Fruit fly (Drosophila melanogaster) whole organism, embryonic: Measurements from ENCODE around the gene CG2003.

Experiments used
- B-H2 ChIP-seq: fragments of 200-800 bp; sonication (Bioruptor generic); optimal IDR thresholded peaks from 2 replicates; lab custom pipeline; 2018; ENCODE audit warnings: missing biosample characterization, mild to moderate bottlenecking, missing genetic modification characterization
- CG10431 ChIP-seq: fragments of 200-800 bp; sonication (Bioruptor generic); optimal IDR thresholded peaks from 3 replicates; lab custom pipeline; 2018; ENCODE audit warnings: missing biosample characterization, mild to moderate bottlenecking, missing genetic modification characterization
- CG10543 ChIP-seq: fragments of 200-800 bp; sonication (Bioruptor generic); optimal IDR thresholded peaks from 3 replicates; lab custom pipeline; 2017; ENCODE audit warnings: missing biosample characterization, mild to moderate bottlenecking, missing genetic modification characterization, moderate library complexity
- CG11560 ChIP-seq: fragments of 200-800 bp; sonication (Bioruptor generic); IDR thresholded peaks from 3 replicates; pipeline ENCODE4 v1.3.6; 2022; ENCODE audit warnings: missing biosample characterization, missing genetic modification characterization
- CG12219 ChIP-seq: fragments of 200-800 bp; sonication (Bioruptor generic); optimal IDR thresholded peaks from 3 replicates; lab custom pipeline; 2018; ENCODE audit warnings: missing biosample characterization, mild to moderate bottlenecking, missing genetic modification characterization
- CG12769 ChIP-seq: fragments of 200-800 bp; sonication (Bioruptor generic); optimal IDR thresholded peaks from 2 replicates; lab custom pipeline; 2019; ENCODE audit warnings: missing biosample characterization, mild to moderate bottlenecking, missing genetic modification characterization, moderate library complexity
- CG13424 ChIP-seq: fragments of 200-800 bp; sonication (Bioruptor generic); optimal IDR thresholded peaks from 2 replicates; lab custom pipeline; 2019; ENCODE audit warnings: missing biosample characterization, mild to moderate bottlenecking, missing genetic modification characterization, moderate library complexity
- CG17612 ChIP-seq: fragments of 200-800 bp; sonication (Bioruptor generic); IDR thresholded peaks from 2 replicates; pipeline ENCODE4 v1.3.6; 2022; ENCODE audit warnings: missing biosample characterization, missing genetic modification characterization
- CG2120 ChIP-seq: fragments of 200-800 bp; sonication (Bioruptor generic); optimal IDR thresholded peaks from 3 replicates; lab custom pipeline; 2016; ENCODE audit warnings: missing biosample characterization, missing genetic modification characterization
- CG34224 ChIP-seq: fragments of 200-800 bp; sonication (Bioruptor generic); IDR thresholded peaks from 3 replicates; pipeline ENCODE4 v1.3.6; 2022; ENCODE audit warnings: missing biosample characterization, missing genetic modification characterization; ENCODE audit not compliant: partially characterized antibody
- CG3995 ChIP-seq: fragments of 200-800 bp; sonication (Bioruptor generic); optimal IDR thresholded peaks from 3 replicates; lab custom pipeline; 2016; ENCODE audit warnings: missing biosample characterization, missing genetic modification characterization
- CG42726 ChIP-seq: fragments of 200-800 bp; sonication (Bioruptor generic); IDR thresholded peaks from 2 replicates; pipeline ENCODE4 v1.3.6; 2022; ENCODE audit warnings: missing biosample characterization, missing genetic modification characterization; ENCODE audit not compliant: partially characterized antibody
- CG7357 ChIP-seq: fragments of 200-800 bp; sonication (Bioruptor generic); IDR thresholded peaks from 3 replicates; pipeline ENCODE4 v1.3.6; 2022; ENCODE audit warnings: missing biosample characterization, missing genetic modification characterization
- CG7928 ChIP-seq: fragments of 200-800 bp; sonication (Bioruptor generic); optimal IDR thresholded peaks from 2 replicates; lab custom pipeline; 2017; ENCODE audit warnings: missing biosample characterization, mild to moderate bottlenecking, missing genetic modification characterization
- CG8290 ChIP-seq, 3 experiments: fragments of 200-800 bp; sonication (Bioruptor generic); optimal IDR thresholded peaks; 2 replicates each; lab custom pipeline; 2016 to 2019; ENCODE audit warnings: missing biosample characterization in 3 of 3, missing genetic modification characterization in 3 of 3, mild to moderate bottlenecking in 2 of 3, moderate library complexity in 1 of 3
- CG8944 ChIP-seq: fragments of 200-800 bp; sonication (Bioruptor generic); optimal IDR thresholded peaks from 3 replicates; lab custom pipeline; 2016; ENCODE audit warnings: missing biosample characterization, missing genetic modification characterization
- Chrac-16 ChIP-seq: fragments of 200-800 bp; sonication (Bioruptor generic); optimal IDR thresholded peaks from 3 replicates; lab custom pipeline; 2016; ENCODE audit warnings: missing biosample characterization, missing genetic modification characterization
- Deaf1 ChIP-seq: fragments of 200-800 bp; optimal IDR thresholded peaks from 3 replicates; lab custom pipeline; 2019; ENCODE audit warnings: missing biosample characterization, mild to moderate bottlenecking, missing genetic modification characterization, moderate library complexity
- Dip3 ChIP-seq: fragments of 200-800 bp; sonication (Bioruptor generic); optimal IDR thresholded peaks from 3 replicates; lab custom pipeline; 2016; ENCODE audit warnings: missing biosample characterization, missing genetic modification characterization
- Dll ChIP-seq: fragments of 200-800 bp; sonication (Bioruptor generic); IDR thresholded peaks from 4 replicates; pipeline ENCODE4 v1.3.6; 2022; ENCODE audit warnings: missing biosample characterization, missing genetic modification characterization; ENCODE audit not compliant: partially characterized antibody
- HLHmδ ChIP-seq: fragments of 200-800 bp; sonication (Bioruptor generic); optimal IDR thresholded peaks from 2 replicates; lab custom pipeline; 2018; ENCODE audit warnings: missing biosample characterization, mild to moderate bottlenecking, missing genetic modification characterization, moderate library complexity
- Hey ChIP-seq: fragments of 200-800 bp; sonication (Bioruptor generic); optimal IDR thresholded peaks from 3 replicates; lab custom pipeline; 2018; ENCODE audit warnings: missing biosample characterization, mild to moderate bottlenecking, missing genetic modification characterization
- HmgZ ChIP-seq: fragments of 200-800 bp; sonication (Bioruptor generic); optimal IDR thresholded peaks from 2 replicates; lab custom pipeline; 2018; ENCODE audit warnings: missing biosample characterization, mild to moderate bottlenecking, missing genetic modification characterization
- Hmr ChIP-seq: fragments of 200-800 bp; sonication (Bioruptor generic); optimal IDR thresholded peaks from 3 replicates; lab custom pipeline; 2017; ENCODE audit warnings: mild to moderate bottlenecking, missing biosample characterization, missing genetic modification reagents, missing genetic modification characterization
- Hr39 ChIP-seq: fragments of >200 bp; optimal IDR thresholded peaks from 2 replicates; lab custom pipeline; 2017
- Jarid2 ChIP-seq: fragments of 200-800 bp; sonication (Bioruptor generic); optimal IDR thresholded peaks from 3 replicates; lab custom pipeline; 2017; ENCODE audit warnings: mild to moderate bottlenecking, missing biosample characterization, missing genetic modification reagents, missing genetic modification characterization
- MBD-R2 ChIP-seq: fragments of 200-800 bp; sonication (Bioruptor generic); IDR thresholded peaks from 2 replicates; pipeline ENCODE4 v1.3.6; 2022; ENCODE audit warnings: missing biosample characterization, missing genetic modification characterization
- Med ChIP-seq: fragments of 200-800 bp; sonication (Bioruptor generic); peaks from one replicate; lab custom pipeline; 2016; ENCODE audit warnings: missing biosample characterization, missing genetic modification characterization, mild to moderate bottlenecking, inconsistent platforms, moderate library complexity
- Mrtf ChIP-seq: fragments of 200-800 bp; sonication (Bioruptor generic); IDR thresholded peaks from 3 replicates; pipeline ENCODE4 v1.3.6; 2022; ENCODE audit warnings: missing biosample characterization, missing genetic modification characterization
- Pdp1 ChIP-seq, 2 experiments: fragments of 200-800 bp; sonication (Bioruptor generic); optimal IDR thresholded peaks; 3 replicates each; lab custom pipeline; 2016; ENCODE audit warnings: missing biosample characterization in 2 of 2, missing genetic modification characterization in 2 of 2, mild to moderate bottlenecking in 1 of 2, moderate library complexity in 1 of 2
- Rfx ChIP-seq: fragments of 200-800 bp; sonication (Bioruptor generic); IDR thresholded peaks from 2 replicates; pipeline ENCODE4 v1.3.6; 2022; ENCODE audit warnings: missing biosample characterization, missing genetic modification characterization
- amos ChIP-seq: fragments of 200-800 bp; sonication (Bioruptor generic); IDR thresholded peaks from 2 replicates; pipeline ENCODE4 v1.3.6; 2022; ENCODE audit warnings: missing biosample characterization, missing genetic modification characterization; ENCODE audit not compliant: partially characterized antibody
- chinmo ChIP-seq: fragments of 200-800 bp; sonication (Bioruptor generic); IDR thresholded peaks from 4 replicates; pipeline ENCODE4 v1.3.6; 2022; ENCODE audit warnings: missing biosample characterization, missing genetic modification characterization; ENCODE audit not compliant: partially characterized antibody
- crc ChIP-seq: fragments of 200-800 bp; sonication (Bioruptor generic); optimal IDR thresholded peaks from 2 replicates; lab custom pipeline; 2016; ENCODE audit warnings: missing biosample characterization, missing genetic modification characterization
- dysf ChIP-seq: fragments of 200-800 bp; sonication (Bioruptor generic); IDR thresholded peaks from 3 replicates; pipeline ENCODE4 v1.3.6; 2022; ENCODE audit warnings: missing biosample characterization, missing genetic modification characterization
- eve ChIP-seq, 2 experiments: fragments of >200 bp; optimal IDR thresholded peaks; 2 replicates each; lab custom pipeline; 2017; ENCODE audit warnings: missing biosample characterization in 2 of 2, missing genetic modification characterization in 2 of 2
- grn ChIP-seq: fragments of 200-800 bp; sonication (Bioruptor generic); optimal IDR thresholded peaks from 3 replicates; lab custom pipeline; 2017; ENCODE audit warnings: missing biosample characterization, missing genetic modification characterization
- gro ChIP-seq: fragments of 200-800 bp; sonication (Bioruptor generic); optimal IDR thresholded peaks from 2 replicates; lab custom pipeline; 2016; ENCODE audit warnings: missing biosample characterization, missing genetic modification characterization
- h ChIP-seq: fragments of >200 bp; optimal IDR thresholded peaks from 2 replicates; lab custom pipeline; 2017
- kah ChIP-seq: fragments of 200-800 bp; sonication (Bioruptor generic); optimal IDR thresholded peaks from 2 replicates; lab custom pipeline; 2018; ENCODE audit warnings: missing biosample characterization, mild to moderate bottlenecking, missing genetic modification characterization
- kay ChIP-seq: fragments of 200-800 bp; sonication (Bioruptor generic); optimal IDR thresholded peaks from 2 replicates; lab custom pipeline; 2016; ENCODE audit warnings: missing biosample characterization, missing genetic modification characterization
- lab ChIP-seq: fragments of 200-800 bp; sonication (Bioruptor generic); optimal IDR thresholded peaks from 3 replicates; lab custom pipeline; 2017; ENCODE audit warnings: missing biosample characterization, missing genetic modification characterization, mild to moderate bottlenecking, moderate library complexity, missing genetic modification reagents
- pan ChIP-seq, 4 experiments: fragments of >200 bp in 3 of 4; fragments of 200-800 bp in 1 of 4; sonication (Bioruptor generic) in 1 of 4; optimal IDR thresholded peaks in 3 of 4; IDR thresholded peaks in 1 of 4; 2 replicates each; pipeline versions ENCODE4 v1.3.6 to Lab custom; 2017 to 2022; ENCODE audit warnings: missing biosample characterization in 2 of 4, missing genetic modification characterization in 2 of 4, mixed read lengths in 1 of 4
- pb ChIP-seq: fragments of 200-800 bp; sonication (Bioruptor generic); optimal IDR thresholded peaks from 3 replicates; lab custom pipeline; 2016; ENCODE audit warnings: missing biosample characterization, missing genetic modification characterization
- pfk ChIP-seq: fragments of 200-800 bp; sonication (Bioruptor generic); optimal IDR thresholded peaks from 2 replicates; lab custom pipeline; 2018; ENCODE audit warnings: missing biosample characterization, mild to moderate bottlenecking, missing genetic modification characterization, moderate library complexity
- psq ChIP-seq: fragments of 200-800 bp; sonication (Bioruptor generic); optimal IDR thresholded peaks from 2 replicates; lab custom pipeline; 2017; ENCODE audit warnings: missing biosample characterization, missing genetic modification characterization
- sob ChIP-seq: fragments of 200-800 bp; sonication (Bioruptor generic); IDR thresholded peaks from 2 replicates; pipeline ENCODE4 v1.3.6; 2022; ENCODE audit warnings: missing biosample characterization, missing genetic modification characterization
- sug ChIP-seq: fragments of 200-800 bp; optimal IDR thresholded peaks from 2 replicates; lab custom pipeline; 2019; ENCODE audit warnings: missing biosample characterization, mild to moderate bottlenecking, missing genetic modification characterization, moderate library complexity
- zen ChIP-seq: fragments of 200-800 bp; sonication (Bioruptor generic); optimal IDR thresholded peaks from 3 replicates; lab custom pipeline; 2018; ENCODE audit warnings: missing biosample characterization, mild to moderate bottlenecking, missing genetic modification characterization, moderate library complexity

The CG2003 gene

dm6 chr3R:31985603-31986002, 7.7 kb downstream of the CG2003 start (continued):
- TF ChIP-seq Pdp1 (GFP tag; optimal IDR thresholded peaks at IDR 0.05; lab: Kevin White, UChicago) = peak in 1 of 2 experiments; percentile 34
- TF ChIP-seq pfk (GFP tag; lab: Kevin White, UChicago) = no peak
- no peak for TF ChIP-seq Hr39 (lab: Kevin White, UChicago)
- no peak for TF ChIP-seq kah (GFP tag; lab: Kevin White, UChicago)
- TF ChIP-seq h (lab: Kevin White, UChicago) = no peak
- TF ChIP-seq kay (GFP tag; lab: Kevin White, UChicago) = no peak
- TF ChIP-seq MBD-R2 (GFP tag; lab: Robert Waterston, UW) = peak; percentile 66
- no peak for TF ChIP-seq Chrac-16 (GFP tag; lab: Kevin White, UChicago)
- TF ChIP-seq Mrtf = no peak
- no peak for TF ChIP-seq HLHmδ (GFP tag; lab: Kevin White, UChicago)
- no peak for TF ChIP-seq CG7357 (GFP tag; lab: Robert Waterston, UW)
- TF ChIP-seq CG11560 (tag; lab: Robert Waterston, UW) = no peak
- TF ChIP-seq Hey = no peak
- TF ChIP-seq dysf = no peak
- no peak for TF ChIP-seq CG12219 (GFP tag; lab: Kevin White, UChicago)
- no peak for TF ChIP-seq pb (GFP tag; lab: Kevin White, UChicago)
- TF ChIP-seq CG8944 (GFP tag; lab: Kevin White, UChicago) = no peak
- peak; percentile 44; the same call in 1 of the 2 replicates for TF ChIP-seq Rfx
- TF ChIP-seq zen (tag; lab: Kevin White, UChicago) = no peak

- TF ChIP-seq eve (GFP tag; optimal IDR thresholded peaks at IDR 0.05; lab: Kevin White, UChicago) (peak in 1 of 2 experiments; percentile 15), CG34224 (no peak), CG13424 (tag; lab: Kevin White, UChicago) (no peak), lab (peak; percentile 4), crc (GFP tag; lab: Kevin White, UChicago) (no peak), CG8290 (GFP tag; optimal IDR thresholded peaks at IDR 0.05; lab: Kevin White, UChicago) (no peak), CG8290 (tag; optimal IDR thresholded peaks at IDR 0.05; lab: Kevin White, UChicago) (peak in 1 of 2 experiments; percentile 49), B-H2 (peak; percentile 22), Med (GFP tag; lab: Kevin White, UChicago) (peak; percentile 72), CG7928 (GFP tag; lab: Kevin White, UChicago) (no peak), Dip3 (GFP tag; lab: Kevin White, UChicago) (no peak), chinmo (0 out of 4 replicates have a peak, but pooled peaks have one; percentile 42), CG10431 (GFP tag; lab: Kevin White, UChicago) (no peak), psq (GFP tag; lab: Kevin White, UChicago) (peak; percentile 44), Jarid2 (GFP tag; lab: Kevin White, UChicago) (peak; percentile 2), grn (GFP tag; lab: Kevin White, UChicago) (peak; percentile 85), CG42726 (GFP tag; lab: Robert Waterston, UW) (no peak), CG12769 (tag; lab: Kevin White, UChicago) (peak; percentile 68), CG10543 (GFP tag; lab: Kevin White, UChicago) (peak; percentile 22), Dll (GFP tag; lab: Robert Waterston, UW) (0 out of 4 replicates have a peak, but pooled peaks have one; percentile 23), pan (optimal IDR thresholded peaks at IDR 0.05; lab: Kevin White, UChicago) (no peak), pan (GFP tag; optimal IDR thresholded peaks at IDR 0.05 in 1 of 2, IDR thresholded peaks at IDR 0.05 in 1 of 2) (no peak), CG17612 (no peak), sob (GFP tag; lab: Robert Waterston, UW) (peak; percentile 20; the same call in 1 of the 2 replicates), HmgZ (peak; percentile 5), gro (peak; percentile 23), Hmr (peak; percentile 10), Deaf1 (peak; percentile 83), sug (tag; lab: Kevin White, UChicago) (peak; percentile 26), amos (GFP tag; lab: Robert Waterston, UW) (peak; percentile 5; the same call in 1 of the 2 replicates), CG3995 (peak; percentile 0), CG2120 (peak; percentile 22)
Observed at dm6 chr3R:31986775-31987349, 8.9 kb downstream of the CG2003 start.
